Worm (Caenorhabditis elegans): ENCODE measurements around the gene F21G4.3.

ce11 chrX:9934009-9934323 is 39.0 kb downstream of the F21G4.3 start:
- TF ChIP-seq hlh-15 (tag; optimal IDR thresholded peaks at IDR 0.05) (no peak), unc-86 (tag; optimal IDR thresholded peaks at IDR 0.05) (no peak), C08G9.2 (tag; optimal IDR thresholded peaks at IDR 0.05) (no peak), dmd-4 (tag; optimal IDR thresholded peaks at IDR 0.05; ENCODE audit: borderline replicate concordance) (no peak), nhr-11 (tag; optimal IDR thresholded peaks at IDR 0.05) (no peak), pha-4 (tag; optimal IDR thresholded peaks at IDR 0.05) (no peak), che-1 (tag; optimal IDR thresholded peaks at IDR 0.05) (no peak), pat-9 (tag; optimal IDR thresholded peaks at IDR 0.05) (no peak), pqm-1 (tag; optimal IDR thresholded peaks at IDR 0.05) (no peak), ama-1 (optimal IDR thresholded peaks at IDR 0.05) (no peak), fkh-10 (GFP tag; optimal IDR thresholded peaks at IDR 0.05) (no peak), lim-6 (tag; optimal IDR thresholded peaks at IDR 0.05) (no peak)

All from whole organism, late embryonic.